Fruit fly (Drosophila melanogaster) whole organism, pupa: Measurements from ENCODE around the gene Iyd.
A peak's percentile ranks its signal among the peaks of the same experiment; 100 is the strongest.

Source experiments
- CG12605 ChIP-seq: fragments of 200-800 bp; sonication (Bioruptor generic); IDR thresholded peaks from 2 replicates; pipeline ENCODE4 v1.3.6; 2022; ENCODE audit warnings: missing biosample characterization, missing genetic modification characterization
- CG13204 ChIP-seq: fragments of 200-800 bp; sonication (Bioruptor generic); optimal IDR thresholded peaks from 2 replicates; lab custom pipeline; 2018; ENCODE audit warnings: missing biosample characterization, mild to moderate bottlenecking, missing genetic modification characterization, moderate library complexity
- CG14655 ChIP-seq: fragments of 200-800 bp; sonication (Bioruptor generic); optimal IDR thresholded peaks from 3 replicates; lab custom pipeline; 2017; ENCODE audit warnings: mild to moderate bottlenecking, missing biosample characterization, missing genetic modification reagents, missing genetic modification characterization
- CG32121 ChIP-seq: fragments of 200-800 bp; sonication (Bioruptor generic); IDR thresholded peaks from 2 replicates; pipeline ENCODE4 v1.3.6; 2022; ENCODE audit warnings: missing biosample characterization, missing genetic modification characterization
- CG8159 ChIP-seq: fragments of 200-800 bp; sonication (Bioruptor generic); optimal IDR thresholded peaks from 3 replicates; lab custom pipeline; 2018; ENCODE audit warnings: missing biosample characterization, mild to moderate bottlenecking, missing genetic modification characterization, moderate library complexity
- D1 ChIP-seq: fragments of 200-800 bp; sonication (Bioruptor generic); optimal IDR thresholded peaks from 2 replicates; lab custom pipeline; 2018; ENCODE audit warnings: missing biosample characterization, mild to moderate bottlenecking, missing genetic modification characterization, moderate library complexity
- EcR ChIP-seq: fragments of 200-800 bp; sonication (Bioruptor generic); optimal IDR thresholded peaks from 3 replicates; lab custom pipeline; 2019; ENCODE audit warnings: missing biosample characterization, missing genetic modification characterization, mild to moderate bottlenecking, moderate library complexity, missing genetic modification reagents
- Ets98B ChIP-seq: fragments of 200-800 bp; sonication (Bioruptor generic); IDR thresholded peaks from 2 replicates; pipeline ENCODE4 v1.3.6; 2022; ENCODE audit warnings: missing biosample characterization, missing genetic modification characterization
- Pif1A ChIP-seq: fragments of 200-800 bp; sonication (Bioruptor generic); optimal IDR thresholded peaks from 3 replicates; lab custom pipeline; 2016; ENCODE audit warnings: missing biosample characterization, missing genetic modification characterization
- Pif1B ChIP-seq: fragments of 200-800 bp; sonication (Bioruptor generic); optimal IDR thresholded peaks from 3 replicates; lab custom pipeline; 2016; ENCODE audit warnings: missing biosample characterization, missing genetic modification characterization
- fd96Ca ChIP-seq: fragments of 200-800 bp; sonication (Bioruptor generic); IDR thresholded peaks from 3 replicates; pipeline ENCODE4 v1.3.6; 2022; ENCODE audit warnings: missing biosample characterization, missing genetic modification characterization
- rn ChIP-seq: fragments of 200-800 bp; sonication (Bioruptor generic); IDR thresholded peaks from 2 replicates; pipeline ENCODE4 v1.3.6; 2022; ENCODE audit warnings: missing biosample characterization, missing genetic modification characterization

dm6 chr3L:11119396-11119900, 23.4 kb upstream of the Iyd start:
- TF ChIP-seq CG13204 (no peak), Pif1A (GFP tag; lab: Kevin White, UChicago) (no peak), EcR (GFP tag; lab: Kevin White, UChicago) (no peak), Ets98B (peak; percentile 29; the same call in 1 of the 2 replicates), Pif1B (GFP tag; lab: Kevin White, UChicago) (no peak), rn (GFP tag; lab: Robert Waterston, UW) (peak; percentile 46), fd96Ca (GFP tag; lab: Robert Waterston, UW) (peak; percentile 50; the same call in 2 of the 3 replicates), CG14655 (GFP tag; lab: Kevin White, UChicago) (no peak), D1 (no peak), CG32121 (GFP tag; lab: Robert Waterston, UW) (no peak), CG12605 (GFP tag; lab: Robert Waterston, UW) (no peak), CG8159 (tag; lab: Kevin White, UChicago) (no peak)
